Worm (Caenorhabditis elegans) whole organism, L2 larva: ENCODE data around the gene F19C7.3.

ENCODE experiments used
- F13H6.1 ChIP-seq: sonication (generic microtip); optimal IDR thresholded peaks from 2 replicates; lab custom pipeline; 2016; ENCODE audit warnings: missing genetic modification characterization, missing compliant biosample characterization
- R02D3.7 ChIP-seq: fragments of 150-350 bp; optimal IDR thresholded peaks from 2 replicates; lab custom pipeline; 2014; ENCODE audit warnings: missing biosample characterization, missing genetic modification characterization
- aly-2 ChIP-seq: fragments of 150-350 bp; optimal IDR thresholded peaks from 2 replicates; lab custom pipeline; 2014; ENCODE audit warnings: missing biosample characterization, missing genetic modification characterization
- ama-1 ChIP-seq: fragments of 150-350 bp; optimal IDR thresholded peaks from 2 replicates; lab custom pipeline; 2018; ENCODE audit warnings: inconsistent platforms
- ceh-16 ChIP-seq: fragments of 150-350 bp; optimal IDR thresholded peaks from 2 replicates; lab custom pipeline; 2014; ENCODE audit warnings: missing biosample characterization, missing genetic modification characterization
- ceh-82 ChIP-seq: fragments of 150-350 bp; optimal IDR thresholded peaks from 2 replicates; lab custom pipeline; 2014; ENCODE audit warnings: missing biosample characterization, missing genetic modification characterization
- crh-2 ChIP-seq: sonication (generic microtip); optimal IDR thresholded peaks from 2 replicates; lab custom pipeline; 2017; ENCODE audit warnings: missing biosample characterization, missing genetic modification characterization
- elt-3 ChIP-seq: sonication (generic microtip); optimal IDR thresholded peaks from 2 replicates; lab custom pipeline; 2017; ENCODE audit warnings: missing biosample characterization, missing genetic modification characterization
- fos-1 ChIP-seq: fragments of 150-350 bp; optimal IDR thresholded peaks from 2 replicates; lab custom pipeline; 2014; ENCODE audit warnings: missing biosample characterization, missing genetic modification characterization
- gmeb-1 ChIP-seq: fragments of 150-350 bp; optimal IDR thresholded peaks from 2 replicates; lab custom pipeline; 2014; ENCODE audit warnings: missing biosample characterization, missing genetic modification characterization
- lin-11 ChIP-seq: fragments of 150-350 bp; sonication (generic microtip); optimal IDR thresholded peaks from 2 replicates; lab custom pipeline; 2014; ENCODE audit warnings: missing biosample characterization, missing genetic modification characterization, inconsistent platforms, mixed read lengths
- lin-13 ChIP-seq: fragments of 150-350 bp; optimal IDR thresholded peaks from 2 replicates; lab custom pipeline; 2014; ENCODE audit warnings: missing biosample characterization, missing genetic modification reagents, missing genetic modification characterization
- lin-39 ChIP-seq: fragments of 150-350 bp; optimal IDR thresholded peaks from 2 replicates; lab custom pipeline; 2014; ENCODE audit warnings: missing biosample characterization, missing genetic modification reagents, missing genetic modification characterization
- lsy-2 ChIP-seq, 2 experiments: fragments of 150-350 bp in 1 of 2; sonication (generic microtip) in 1 of 2; optimal IDR thresholded peaks; 2 replicates each; lab custom pipeline; 2014 to 2017; ENCODE audit warnings: missing biosample characterization in 2 of 2, missing genetic modification characterization in 2 of 2
- mab-5 ChIP-seq: fragments of 150-350 bp; optimal IDR thresholded peaks from 2 replicates; lab custom pipeline; 2014; ENCODE audit warnings: missing biosample characterization, missing genetic modification characterization
- mbf-1 ChIP-seq: sonication (generic microtip); optimal IDR thresholded peaks from 2 replicates; lab custom pipeline; 2017; ENCODE audit warnings: missing biosample characterization, missing genetic modification characterization
- nhr-10 ChIP-seq: sonication (generic microtip); optimal IDR thresholded peaks from 2 replicates; lab custom pipeline; 2017; ENCODE audit warnings: missing biosample characterization, missing genetic modification characterization
- nhr-12 ChIP-seq: fragments of 150-350 bp; optimal IDR thresholded peaks from 2 replicates; lab custom pipeline; 2014; ENCODE audit warnings: missing biosample characterization, missing genetic modification characterization
- nhr-23 ChIP-seq: fragments of 150-350 bp; optimal IDR thresholded peaks from 2 replicates; lab custom pipeline; 2014; ENCODE audit warnings: missing biosample characterization, missing genetic modification reagents, missing genetic modification characterization
- nhr-237 ChIP-seq: fragments of 150-350 bp; optimal IDR thresholded peaks from 2 replicates; lab custom pipeline; 2014; ENCODE audit warnings: missing biosample characterization, missing genetic modification characterization
- nhr-6 ChIP-seq: fragments of 150-350 bp; optimal IDR thresholded peaks from 2 replicates; lab custom pipeline; 2014; ENCODE audit warnings: missing biosample characterization, missing genetic modification characterization
- nhr-77 ChIP-seq: fragments of 150-350 bp; optimal IDR thresholded peaks from 2 replicates; lab custom pipeline; 2014; ENCODE audit warnings: missing biosample characterization, missing genetic modification characterization
- peb-1 ChIP-seq: fragments of 150-350 bp; optimal IDR thresholded peaks from 2 replicates; lab custom pipeline; 2014; ENCODE audit warnings: missing biosample characterization, missing genetic modification characterization
- skn-1 ChIP-seq: sonication (generic microtip); optimal IDR thresholded peaks from 2 replicates; lab custom pipeline; 2017; ENCODE audit warnings: missing biosample characterization, missing genetic modification characterization
- sma-9 ChIP-seq, 2 experiments: fragments of 150-350 bp in 1 of 2; sonication (generic microtip) in 1 of 2; optimal IDR thresholded peaks; 2 replicates each; lab custom pipeline; 2014 to 2016; ENCODE audit warnings: missing genetic modification characterization in 2 of 2, mild to moderate bottlenecking in 1 of 2, missing biosample characterization in 1 of 2, missing compliant biosample characterization in 1 of 2, missing genetic modification reagents in 1 of 2, moderate library complexity in 1 of 2
- snpc-4 ChIP-seq: fragments of 150-350 bp; optimal IDR thresholded peaks from 2 replicates; lab custom pipeline; 2014; ENCODE audit warnings: missing biosample characterization, missing genetic modification characterization
- unc-55 ChIP-seq: fragments of 150-350 bp; sonication (generic microtip); optimal IDR thresholded peaks from 3 replicates; lab custom pipeline; 2014; ENCODE audit warnings: missing biosample characterization, missing genetic modification reagents, missing genetic modification characterization
- unc-62 ChIP-seq: fragments of 150-350 bp; optimal IDR thresholded peaks from 2 replicates; lab custom pipeline; 2014; ENCODE audit warnings: missing biosample characterization, missing genetic modification reagents, missing genetic modification characterization
- zag-1 ChIP-seq: fragments of 150-350 bp; optimal IDR thresholded peaks from 2 replicates; lab custom pipeline; 2014; ENCODE audit warnings: missing biosample characterization, missing genetic modification characterization
- ztf-11 ChIP-seq: sonication (generic microtip); optimal IDR thresholded peaks from 2 replicates; lab custom pipeline; 2017; ENCODE audit warnings: missing biosample characterization, missing genetic modification characterization

Gene F19C7.3

DNA sequence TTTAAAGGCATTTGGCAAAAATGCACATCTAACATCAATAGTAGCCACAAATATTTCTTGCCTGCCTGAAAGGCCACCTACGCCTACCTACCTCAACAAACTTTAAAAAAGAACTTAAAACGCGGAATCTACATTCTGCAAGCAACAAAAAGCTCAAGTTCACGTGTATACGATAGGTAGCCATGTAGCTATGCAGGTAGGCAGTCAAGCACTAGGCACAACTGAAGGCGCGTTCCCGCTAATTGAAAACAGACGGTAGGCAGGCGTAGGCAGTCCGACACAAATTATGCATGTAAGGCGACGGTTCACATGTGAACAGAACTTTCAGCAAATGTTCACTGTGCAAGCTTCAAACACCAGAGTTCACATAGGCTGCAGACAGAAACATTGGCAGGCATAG lies 15.7 kb downstream of the F19C7.3 start:
- TF ChIP-seq unc-62 (GFP tag; lab: Kevin White, UChicago) (no peak), skn-1 (tag; lab: Kevin White, UChicago) (no peak), ceh-82 (tag; lab: Kevin White, UChicago) (no peak), unc-55 (GFP tag; lab: Kevin White, UChicago) (no peak), crh-2 (tag; lab: Kevin White, UChicago) (no peak)

DNA sequence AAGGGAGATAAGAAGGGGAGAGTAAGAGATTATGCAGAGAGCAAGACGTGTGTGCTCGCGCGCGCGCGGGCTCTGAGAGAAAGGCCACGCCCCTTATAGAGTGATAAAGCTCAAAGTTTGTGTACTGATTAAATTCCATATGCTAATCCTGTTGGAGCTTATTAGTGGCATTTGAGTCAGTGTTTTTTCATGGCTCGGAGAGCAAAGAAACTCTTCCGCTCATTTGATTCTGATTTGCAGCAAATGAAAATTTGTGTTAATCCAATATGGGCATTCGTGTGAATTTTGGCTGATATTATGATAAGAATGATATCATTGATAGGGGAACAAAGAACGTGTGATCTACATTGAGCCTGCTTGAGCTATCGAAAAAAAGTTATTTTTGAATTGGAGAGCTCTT lies 16.6 kb downstream of the F19C7.3 start:
- TF ChIP-seq lin-13 (GFP tag; lab: Kevin White, UChicago) (no peak), lin-11 (tag; lab: Kevin White, UChicago) (peak; percentile 24)

DNA sequence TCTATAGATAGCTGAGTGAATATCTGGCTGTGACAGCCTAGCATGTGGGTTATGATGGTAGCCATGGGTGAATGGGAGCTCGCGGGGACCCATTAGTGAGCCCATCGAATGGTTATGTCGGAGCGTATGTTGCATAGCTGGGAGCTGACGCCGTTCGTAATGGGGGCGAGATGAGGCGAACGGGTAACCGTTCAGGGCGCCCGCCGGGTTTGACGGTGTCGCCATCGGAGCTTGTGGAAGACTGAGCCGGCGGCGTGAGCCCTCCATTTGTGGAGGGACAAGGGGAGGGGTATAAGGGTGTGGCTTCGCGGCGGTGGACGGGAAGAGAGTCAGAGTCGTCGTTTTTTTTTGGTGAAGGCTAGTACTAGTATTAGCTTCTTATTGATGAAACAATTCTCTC lies 26.9 kb downstream of the F19C7.3 start:
- TF ChIP-seq skn-1 (tag; lab: Kevin White, UChicago) (no peak), elt-3 (tag; lab: Kevin White, UChicago) (no peak), nhr-23 (no peak), lin-11 (tag; lab: Kevin White, UChicago) (no peak), nhr-10 (tag; lab: Kevin White, UChicago) (no peak)

DNA sequence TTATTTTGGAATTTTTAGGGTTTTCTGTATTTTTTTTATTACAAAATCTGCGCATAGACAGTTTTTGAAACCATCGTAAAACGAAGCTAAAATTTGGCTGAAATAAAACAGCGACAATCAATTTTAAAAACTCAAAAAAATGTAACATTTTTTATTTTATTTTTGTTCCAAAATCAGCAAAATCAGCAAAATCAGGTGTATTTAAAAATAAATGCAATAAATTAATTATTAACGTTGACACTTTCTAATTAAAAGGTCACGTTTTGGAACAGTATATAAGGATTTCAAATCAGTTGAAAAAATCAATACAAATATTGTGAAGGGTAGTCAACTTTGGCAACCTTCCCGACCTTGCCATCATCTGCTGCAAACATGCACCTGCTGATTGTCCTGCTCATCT lies 36.5 kb downstream of the F19C7.3 start, which contains the start of gene R105.1:
R105.1 (plus strand) TSS at position 301 of the 400 bp plus-strand sequence.
- TF ChIP-seq elt-3 (tag; lab: Kevin White, UChicago): no peak
- TF ChIP-seq unc-62 (GFP tag; lab: Kevin White, UChicago): no peak
- no peak for TF ChIP-seq mbf-1 (tag; lab: Kevin White, UChicago)
- TF ChIP-seq ceh-16: no peak
- TF ChIP-seq nhr-237 (tag; lab: Kevin White, UChicago): no peak
- TF ChIP-seq ama-1 (lab: Kevin White, UChicago): no peak
- TF ChIP-seq zag-1 (tag; lab: Kevin White, UChicago): no peak
- TF ChIP-seq nhr-12: no peak
- no peak for TF ChIP-seq mab-5 (tag; lab: Kevin White, UChicago)
- TF ChIP-seq fos-1 (tag; lab: Kevin White, UChicago): no peak
- TF ChIP-seq R02D3.7 (tag; lab: Kevin White, UChicago): no peak
- no peak for TF ChIP-seq ztf-11
- TF ChIP-seq gmeb-1: no peak
- no peak for TF ChIP-seq lin-11 (tag; lab: Kevin White, UChicago)
- TF ChIP-seq snpc-4: no peak
- TF ChIP-seq lsy-2 (tag; optimal IDR thresholded peaks at IDR 0.05; lab: Kevin White, UChicago): no peak

DNA sequence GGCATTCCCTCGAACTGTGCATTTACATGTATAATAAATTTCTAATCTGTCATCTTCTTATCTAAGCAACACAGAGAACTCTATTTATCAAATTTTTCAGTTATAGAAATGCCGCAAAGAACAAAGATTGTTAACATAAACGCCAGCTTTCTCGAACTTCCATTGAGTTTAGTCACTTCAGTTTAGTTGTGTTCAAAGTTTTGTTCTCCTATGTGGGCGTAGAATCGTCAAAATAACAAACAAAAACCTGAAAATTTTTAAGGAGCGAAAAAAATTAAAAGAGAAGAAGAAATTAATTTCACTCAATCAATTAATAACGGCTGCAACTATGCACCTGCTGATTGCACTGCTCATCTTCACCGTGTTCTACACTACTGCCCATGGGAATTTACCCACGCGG lies 39.1 kb downstream of the F19C7.3 start, which contains the start of gene R105.5:
R105.5 (plus strand) TSS at position 301 of the 400 bp plus-strand sequence.
- TF ChIP-seq mbf-1 (tag; lab: Kevin White, UChicago) (no peak), sma-9 (GFP tag; optimal IDR thresholded peaks at IDR 0.05; lab: Kevin White, UChicago) (no peak), sma-9 (tag; optimal IDR thresholded peaks at IDR 0.05; lab: Kevin White, UChicago) (no peak), peb-1 (tag; lab: Kevin White, UChicago) (no peak), snpc-4 (no peak)

DNA sequence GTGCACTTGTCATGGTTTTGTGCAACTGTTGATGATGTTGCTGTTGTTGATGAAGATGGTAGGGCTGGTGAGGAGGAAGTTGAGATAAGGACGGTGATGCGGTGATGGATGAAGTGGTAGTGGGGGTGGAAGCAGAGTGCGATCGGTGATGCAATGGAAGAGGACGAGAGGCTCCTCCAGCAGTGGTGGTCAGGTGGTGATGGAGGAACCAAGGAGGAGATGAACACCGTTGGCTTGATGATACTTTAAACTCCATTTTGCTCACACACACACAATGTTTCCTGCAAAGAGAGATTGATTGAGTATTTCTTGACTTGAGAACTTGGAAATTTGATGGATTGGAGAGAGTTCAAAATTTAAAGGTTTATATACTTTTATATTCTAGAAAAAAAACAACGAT lies 40.9 kb downstream of the F19C7.3 start, which contains the start of gene F19C7.8:
F19C7.8 (minus strand) TSS at position 256 of the 400 bp plus-strand sequence.
- TF ChIP-seq peb-1 (tag; lab: Kevin White, UChicago) (no peak), sma-9 (GFP tag; optimal IDR thresholded peaks at IDR 0.05; lab: Kevin White, UChicago) (peak; percentile 52), sma-9 (tag; optimal IDR thresholded peaks at IDR 0.05; lab: Kevin White, UChicago) (no peak), F13H6.1 (tag; lab: Kevin White, UChicago) (peak; percentile 36), lin-39 (no peak), nhr-77 (tag; lab: Kevin White, UChicago) (no peak)

DNA sequence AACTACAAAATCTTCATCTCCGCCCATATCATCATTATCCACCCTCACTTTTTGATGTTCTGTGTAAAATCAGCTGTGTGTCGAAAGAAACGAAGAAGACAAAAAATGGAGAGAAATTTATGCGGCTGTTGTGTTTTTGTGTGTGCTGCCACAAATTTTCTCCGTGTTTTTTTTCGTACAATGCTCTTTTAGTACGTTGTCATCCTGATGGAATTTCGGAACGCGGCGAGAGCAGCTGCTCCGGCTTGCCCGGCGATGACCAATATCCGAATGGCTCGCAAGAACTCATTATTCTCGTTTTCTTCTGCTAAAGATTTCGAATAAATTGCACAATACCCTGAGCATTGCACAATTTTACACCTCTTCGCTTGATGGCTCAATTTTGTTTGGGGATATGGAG lies 42.4 kb downstream of the F19C7.3 start:
- TF ChIP-seq lsy-2 (tag; optimal IDR thresholded peaks at IDR 0.05; lab: Kevin White, UChicago) (no peak), fos-1 (tag; lab: Kevin White, UChicago) (no peak), lin-11 (tag; lab: Kevin White, UChicago) (no peak), crh-2 (tag; lab: Kevin White, UChicago) (no peak), nhr-237 (tag; lab: Kevin White, UChicago) (no peak), peb-1 (tag; lab: Kevin White, UChicago) (no peak), unc-55 (GFP tag; lab: Kevin White, UChicago) (no peak), aly-2 (tag; lab: Kevin White, UChicago) (no peak), nhr-6 (tag; lab: Kevin White, UChicago) (no peak), mbf-1 (tag; lab: Kevin White, UChicago) (no peak)
